Fruit fly (Drosophila melanogaster): Measurements from ENCODE around the gene CG9521.

The CG9521 gene

dm6 chrX:14897592-14897991, 44.5 kb upstream of the CG9521 start:
- no peak for TF ChIP-seq NK7.1 (GFP tag; optimal IDR thresholded peaks at IDR 0.05)
- peak; percentile 8; the same call in 1 of the 2 replicates for TF ChIP-seq ttk (GFP tag; IDR thresholded peaks at IDR 0.05)
- TF ChIP-seq Drgx (GFP tag; IDR thresholded peaks at IDR 0.05) = peak; percentile 58; the same call in 1 of the 2 replicates
- no peak for TF ChIP-seq Awh (GFP tag; IDR thresholded peaks at IDR 0.05)
- TF ChIP-seq CG4820 (GFP tag; optimal IDR thresholded peaks at IDR 0.05) = no peak
- TF ChIP-seq CG17385 (GFP tag; optimal IDR thresholded peaks at IDR 0.05) = no peak
- TF ChIP-seq gcm2 (GFP tag; optimal IDR thresholded peaks at IDR 0.05) = no peak
- TF ChIP-seq gem (tag; optimal IDR thresholded peaks at IDR 0.05) = peak; percentile 13
- TF ChIP-seq row (GFP tag; IDR thresholded peaks at IDR 0.05) = peak; percentile 37; the same call in 2 of the 3 replicates
- TF ChIP-seq Camta (GFP tag; optimal IDR thresholded peaks at IDR 0.05) = no peak
- TF ChIP-seq CG1792 (GFP tag; optimal IDR thresholded peaks at IDR 0.05) = no peak
- peak in 1 of 2 experiments; percentile 8 for TF ChIP-seq eve (GFP tag; optimal IDR thresholded peaks at IDR 0.05)
- TF ChIP-seq CG6813 (GFP tag; optimal IDR thresholded peaks at IDR 0.05) = no peak
- TF ChIP-seq CG9797 (GFP tag; optimal IDR thresholded peaks at IDR 0.05) = no peak
- no peak for TF ChIP-seq pnt (GFP tag; optimal IDR thresholded peaks at IDR 0.05)
- TF ChIP-seq Elba2 (GFP tag; optimal IDR thresholded peaks at IDR 0.05) = no peak
- no peak for TF ChIP-seq CG4282 (GFP tag; optimal IDR thresholded peaks at IDR 0.05)
- no peak for TF ChIP-seq CG14710 (tag; optimal IDR thresholded peaks at IDR 0.05)
- TF ChIP-seq Aef1 (GFP tag; IDR thresholded peaks at IDR 0.05) = no peak
- TF ChIP-seq fd64A (GFP tag; optimal IDR thresholded peaks at IDR 0.05) = no peak
- no peak for TF ChIP-seq HLHmδ (GFP tag; optimal IDR thresholded peaks at IDR 0.05)
- TF ChIP-seq CG15269 (tag; optimal IDR thresholded peaks at IDR 0.05) = peak; percentile 29
- TF ChIP-seq Hr51 (GFP tag; optimal IDR thresholded peaks at IDR 0.05) = peak in 1 of 2 experiments; percentile 38
- TF ChIP-seq CG10959 (GFP tag; IDR thresholded peaks at IDR 0.05) = no peak
- TF ChIP-seq Taf1 (GFP tag; IDR thresholded peaks at IDR 0.05) = no peak
- no peak for TF ChIP-seq CG10209 (GFP tag; optimal IDR thresholded peaks at IDR 0.05)
- TF ChIP-seq CG7839 (tag; optimal IDR thresholded peaks at IDR 0.05) = no peak
- no peak for TF ChIP-seq HLH3B (GFP tag; IDR thresholded peaks at IDR 0.05)
- TF ChIP-seq CG34422 (GFP tag; IDR thresholded peaks at IDR 0.05) = no peak
- TF ChIP-seq Dip3 (GFP tag; optimal IDR thresholded peaks at IDR 0.05) = no peak
- no peak for TF ChIP-seq CG33213 (GFP tag; optimal IDR thresholded peaks at IDR 0.05)
- TF ChIP-seq run (tag; optimal IDR thresholded peaks at IDR 0.05) = no peak
- TF ChIP-seq NC2α (GFP tag; optimal IDR thresholded peaks at IDR 0.05) = no peak
- TF ChIP-seq Sox102F (GFP tag; optimal IDR thresholded peaks at IDR 0.05) = peak; percentile 13
- TF ChIP-seq CG11696 (GFP tag; IDR thresholded peaks at IDR 0.05) = no peak
- no peak for TF ChIP-seq cg (GFP tag; optimal IDR thresholded peaks at IDR 0.05)
- TF ChIP-seq Deaf1 (tag; optimal IDR thresholded peaks at IDR 0.05) = no peak
- peak; percentile 38 for TF ChIP-seq CG2678 (tag; optimal IDR thresholded peaks at IDR 0.05)
- TF ChIP-seq CG43689 (GFP tag; IDR thresholded peaks at IDR 0.05) = no peak
- no peak for TF ChIP-seq ase (GFP tag; IDR thresholded peaks at IDR 0.05)
- TF ChIP-seq CG18262 (tag; optimal IDR thresholded peaks at IDR 0.05) = no peak
- TF ChIP-seq Med (GFP tag) = peak; percentile 1
- no peak for TF ChIP-seq her (GFP tag; optimal IDR thresholded peaks at IDR 0.05)
- no peak for TF ChIP-seq gfzf (GFP tag; optimal IDR thresholded peaks at IDR 0.05)
- TF ChIP-seq grau (tag; optimal IDR thresholded peaks at IDR 0.05) = peak; percentile 58
- no peak for TF ChIP-seq CG11456 (GFP tag; IDR thresholded peaks at IDR 0.05)
- peak; percentile 16; the same call in 1 of the 2 replicates for TF ChIP-seq slbo (GFP tag; IDR thresholded peaks at IDR 0.05)
- TF ChIP-seq CkIIα-i1 (GFP tag; IDR thresholded peaks at IDR 0.05) = no peak
- no peak for TF ChIP-seq kah (GFP tag; optimal IDR thresholded peaks at IDR 0.05)
- TF ChIP-seq ATbp (GFP tag; optimal IDR thresholded peaks at IDR 0.05) = no peak
- no peak for TF ChIP-seq CG2202 (tag; optimal IDR thresholded peaks at IDR 0.05)
- no peak for TF ChIP-seq CG18619 (GFP tag; optimal IDR thresholded peaks at IDR 0.05)

All from whole organism, embryonic.